Fruit fly (Drosophila melanogaster) whole organism, embryonic: ENCODE results near the gene haf.
A peak's percentile ranks its signal among the peaks of the same experiment; 100 is the strongest.

Experiments used
- Abd-B ChIP-seq: fragments of 200-800 bp; sonication (Bioruptor generic); optimal IDR thresholded peaks from 2 replicates; lab custom pipeline; 2018; ENCODE audit warnings: missing biosample characterization, mild to moderate bottlenecking, missing genetic modification characterization, moderate library complexity
- Bgb ChIP-seq: fragments of 200-800 bp; sonication (Bioruptor generic); IDR thresholded peaks from 2 replicates; pipeline ENCODE4 v1.3.6; 2022; ENCODE audit warnings: missing biosample characterization, missing genetic modification characterization; ENCODE audit not compliant: partially characterized antibody
- CG10462 ChIP-seq: fragments of 200-800 bp; sonication (Bioruptor generic); optimal IDR thresholded peaks from 2 replicates; lab custom pipeline; 2016; ENCODE audit warnings: missing biosample characterization, missing genetic modification characterization
- CG11247 ChIP-seq: fragments of 200-800 bp; sonication (Bioruptor generic); IDR thresholded peaks from 2 replicates; pipeline ENCODE4 v1.3.6; 2022; ENCODE audit warnings: missing biosample characterization, missing genetic modification characterization
- CG11398 ChIP-seq: fragments of 200-800 bp; sonication (Bioruptor generic); optimal IDR thresholded peaks from 2 replicates; lab custom pipeline; 2016; ENCODE audit warnings: missing biosample characterization, missing genetic modification characterization
- CG11696 ChIP-seq: fragments of 200-800 bp; sonication (Bioruptor generic); IDR thresholded peaks from 2 replicates; pipeline ENCODE4 v1.3.6; 2022; ENCODE audit warnings: missing biosample characterization, missing genetic modification characterization
- CG13775 ChIP-seq: fragments of 200-800 bp; sonication (Bioruptor generic); optimal IDR thresholded peaks from 3 replicates; lab custom pipeline; 2017; ENCODE audit warnings: missing biosample characterization, mild to moderate bottlenecking, missing genetic modification characterization
- CG14860 ChIP-seq: fragments of 200-800 bp; sonication (Bioruptor generic); IDR thresholded peaks from 3 replicates; pipeline ENCODE4 v1.3.6; 2022; ENCODE audit warnings: missing biosample characterization, missing genetic modification characterization; ENCODE audit not compliant: partially characterized antibody
- CG1529 ChIP-seq: fragments of 200-800 bp; sonication (Bioruptor generic); optimal IDR thresholded peaks from 3 replicates; lab custom pipeline; 2018; ENCODE audit warnings: missing biosample characterization, missing genetic modification characterization
- CG15514 ChIP-seq: fragments of 200-800 bp; sonication (Bioruptor generic); optimal IDR thresholded peaks from 3 replicates; lab custom pipeline; 2017; ENCODE audit warnings: missing biosample characterization, missing genetic modification characterization, mild to moderate bottlenecking, moderate library complexity, missing genetic modification reagents
- CG17385 ChIP-seq: fragments of 200-800 bp; sonication (Bioruptor generic); optimal IDR thresholded peaks from 3 replicates; lab custom pipeline; 2018; ENCODE audit warnings: missing biosample characterization, mild to moderate bottlenecking, missing genetic modification characterization
- CG1792 ChIP-seq: fragments of 200-800 bp; sonication (Bioruptor generic); optimal IDR thresholded peaks from 2 replicates; lab custom pipeline; 2016; ENCODE audit warnings: missing biosample characterization, missing genetic modification characterization
- CG2129 ChIP-seq: fragments of 200-800 bp; sonication (Bioruptor generic); IDR thresholded peaks from 2 replicates; pipeline ENCODE4 v1.3.6; 2022; ENCODE audit warnings: missing biosample characterization, missing genetic modification characterization; ENCODE audit not compliant: partially characterized antibody
- CG2712 ChIP-seq: fragments of 200-800 bp; optimal IDR thresholded peaks from 3 replicates; lab custom pipeline; 2019; ENCODE audit warnings: missing biosample characterization, mild to moderate bottlenecking, missing genetic modification characterization, moderate library complexity
- CG3065 ChIP-seq: fragments of 200-800 bp; sonication (Bioruptor generic); optimal IDR thresholded peaks from 2 replicates; lab custom pipeline; 2016; ENCODE audit warnings: missing biosample characterization, missing genetic modification characterization
- CG34422 ChIP-seq: fragments of 200-800 bp; sonication (Bioruptor generic); IDR thresholded peaks from 3 replicates; pipeline ENCODE4 v1.3.6; 2022; ENCODE audit warnings: missing biosample characterization, missing genetic modification characterization
- CG4360 ChIP-seq: fragments of 200-800 bp; sonication (Bioruptor generic); IDR thresholded peaks from 2 replicates; pipeline ENCODE4 v1.3.6; 2022; ENCODE audit warnings: missing biosample characterization, missing genetic modification characterization
- CG5953 ChIP-seq: fragments of 200-800 bp; sonication (Bioruptor generic); IDR thresholded peaks from 2 replicates; pipeline ENCODE4 v1.3.6; 2022; ENCODE audit warnings: missing biosample characterization, missing genetic modification characterization
- CG6272 ChIP-seq: fragments of 200-800 bp; sonication (Bioruptor generic); IDR thresholded peaks from 2 replicates; pipeline ENCODE4 v1.3.6; 2022; ENCODE audit warnings: missing biosample characterization, missing genetic modification characterization
- CG6683 ChIP-seq: fragments of 200-800 bp; sonication (Bioruptor generic); optimal IDR thresholded peaks from 2 replicates; lab custom pipeline; 2017; ENCODE audit warnings: missing biosample characterization, mild to moderate bottlenecking, missing genetic modification characterization, missing genetic modification reagents
- CG6765 ChIP-seq: fragments of 200-800 bp; sonication (Bioruptor generic); optimal IDR thresholded peaks from 3 replicates; lab custom pipeline; 2017; ENCODE audit warnings: missing biosample characterization, mild to moderate bottlenecking, missing genetic modification characterization
- CG6791 ChIP-seq: fragments of 200-800 bp; sonication (Bioruptor generic); IDR thresholded peaks from 3 replicates; pipeline ENCODE4 v1.3.6; 2022; ENCODE audit warnings: missing biosample characterization, missing genetic modification characterization; ENCODE audit not compliant: partially characterized antibody
- CG8359 ChIP-seq: fragments of 200-800 bp; sonication (Bioruptor generic); optimal IDR thresholded peaks from 2 replicates; lab custom pipeline; 2017; ENCODE audit warnings: missing biosample characterization, mild to moderate bottlenecking, missing genetic modification characterization, borderline replicate concordance
- CG8924 ChIP-seq: fragments of 200-800 bp; optimal IDR thresholded peaks from 3 replicates; lab custom pipeline; 2019; ENCODE audit warnings: missing biosample characterization, mild to moderate bottlenecking, missing genetic modification characterization, moderate library complexity
- CG9797 ChIP-seq: fragments of 200-800 bp; sonication (Bioruptor generic); optimal IDR thresholded peaks from 3 replicates; lab custom pipeline; 2018; ENCODE audit warnings: missing biosample characterization, mild to moderate bottlenecking, missing genetic modification characterization
- Camta ChIP-seq: fragments of 200-800 bp; sonication (Bioruptor generic); optimal IDR thresholded peaks from 2 replicates; lab custom pipeline; 2016; ENCODE audit warnings: missing biosample characterization, missing genetic modification characterization
- Dek ChIP-seq: fragments of 200-800 bp; sonication (Bioruptor generic); optimal IDR thresholded peaks from 3 replicates; lab custom pipeline; 2019; ENCODE audit warnings: missing biosample characterization, mild to moderate bottlenecking, missing genetic modification characterization, moderate library complexity
- ERR ChIP-seq: fragments of 200-800 bp; sonication (Bioruptor generic); optimal IDR thresholded peaks from 2 replicates; lab custom pipeline; 2016; ENCODE audit warnings: missing biosample characterization, missing genetic modification characterization
- HHEX ChIP-seq: fragments of 200-800 bp; sonication (Bioruptor generic); optimal IDR thresholded peaks from 3 replicates; lab custom pipeline; 2017; ENCODE audit warnings: missing biosample characterization, mild to moderate bottlenecking, missing genetic modification characterization, missing genetic modification reagents
- Hsf ChIP-seq: fragments of 200-800 bp; sonication (Bioruptor generic); optimal IDR thresholded peaks from 3 replicates; lab custom pipeline; 2016; ENCODE audit warnings: missing biosample characterization, missing genetic modification characterization
- Mrtf ChIP-seq: fragments of 200-800 bp; sonication (Bioruptor generic); IDR thresholded peaks from 3 replicates; pipeline ENCODE4 v1.3.6; 2022; ENCODE audit warnings: missing biosample characterization, missing genetic modification characterization
- Poxn ChIP-seq: fragments of 200-800 bp; sonication (Bioruptor generic); IDR thresholded peaks from 2 replicates; pipeline ENCODE4 v1.3.6; 2022; ENCODE audit warnings: missing biosample characterization, missing genetic modification characterization
- Rfx ChIP-seq: fragments of 200-800 bp; sonication (Bioruptor generic); IDR thresholded peaks from 2 replicates; pipeline ENCODE4 v1.3.6; 2022; ENCODE audit warnings: missing biosample characterization, missing genetic modification characterization
- Xrp1 ChIP-seq: fragments of 200-800 bp; sonication (Bioruptor generic); IDR thresholded peaks from 2 replicates; pipeline ENCODE4 v1.3.6; 2022; ENCODE audit warnings: missing biosample characterization, missing genetic modification characterization
- croc ChIP-seq: fragments of 200-800 bp; sonication (Bioruptor generic); conservative IDR thresholded peaks from 3 replicates; pipeline ENCODE4 v1.3.6; 2022; ENCODE audit warnings: missing biosample characterization, missing genetic modification characterization
- dpn ChIP-seq, 2 experiments: fragments of 200-800 bp; sonication (Bioruptor generic); optimal IDR thresholded peaks; 3 replicates each; lab custom pipeline; 2016; ENCODE audit warnings: missing biosample characterization in 2 of 2, missing genetic modification characterization in 2 of 2
- gcm ChIP-seq: fragments of 200-800 bp; sonication (Bioruptor generic); optimal IDR thresholded peaks from 2 replicates; lab custom pipeline; 2019; ENCODE audit warnings: missing biosample characterization, mild to moderate bottlenecking, missing genetic modification characterization, moderate library complexity
- gem ChIP-seq: fragments of 200-800 bp; sonication (Bioruptor generic); optimal IDR thresholded peaks from 2 replicates; lab custom pipeline; 2019; ENCODE audit warnings: missing biosample characterization, mild to moderate bottlenecking, missing genetic modification characterization, moderate library complexity
- hb ChIP-seq: fragments of 200-800 bp; sonication (Bioruptor generic); IDR thresholded peaks from 3 replicates; pipeline ENCODE4 v1.3.6; 2022; ENCODE audit warnings: missing biosample characterization, missing genetic modification characterization; ENCODE audit not compliant: partially characterized antibody
- kni ChIP-seq: fragments of 200-800 bp; sonication (Bioruptor generic); optimal IDR thresholded peaks from 3 replicates; lab custom pipeline; 2017; ENCODE audit warnings: mild to moderate bottlenecking, missing biosample characterization, missing genetic modification reagents, missing genetic modification characterization
- lola ChIP-seq, 3 experiments: fragments of >200 bp in 2 of 3; fragments of 200-800 bp in 1 of 3; sonication (Bioruptor generic) in 1 of 3; optimal IDR thresholded peaks; 2 replicates each; lab custom pipeline; 2017 to 2019; ENCODE audit warnings: missing biosample characterization in 3 of 3, missing genetic modification characterization in 3 of 3, mild to moderate bottlenecking in 1 of 3, moderate library complexity in 1 of 3
- mirr ChIP-seq: fragments of 200-800 bp; sonication (Bioruptor generic); optimal IDR thresholded peaks from 3 replicates; lab custom pipeline; 2018; ENCODE audit warnings: missing biosample characterization, mild to moderate bottlenecking, missing genetic modification characterization
- run ChIP-seq: fragments of 200-800 bp; sonication (Bioruptor generic); optimal IDR thresholded peaks from 3 replicates; lab custom pipeline; 2018; ENCODE audit warnings: missing biosample characterization, mild to moderate bottlenecking, missing genetic modification characterization
- schlank ChIP-seq: fragments of 200-800 bp; sonication (Bioruptor generic); optimal IDR thresholded peaks from 2 replicates; lab custom pipeline; 2018; ENCODE audit warnings: missing biosample characterization, mild to moderate bottlenecking, missing genetic modification characterization
- so ChIP-seq: fragments of 200-800 bp; sonication (Bioruptor generic); IDR thresholded peaks from 3 replicates; pipeline ENCODE4 v1.3.6; 2022; ENCODE audit warnings: missing biosample characterization, missing genetic modification characterization
- sug ChIP-seq: fragments of 200-800 bp; optimal IDR thresholded peaks from 2 replicates; lab custom pipeline; 2019; ENCODE audit warnings: missing biosample characterization, mild to moderate bottlenecking, missing genetic modification characterization, moderate library complexity
- trem ChIP-seq: fragments of 200-800 bp; optimal IDR thresholded peaks from 3 replicates; lab custom pipeline; 2019; ENCODE audit warnings: missing biosample characterization, mild to moderate bottlenecking, missing genetic modification characterization, moderate library complexity
- unpg ChIP-seq: fragments of 200-800 bp; sonication (Bioruptor generic); optimal IDR thresholded peaks from 3 replicates; lab custom pipeline; 2018; ENCODE audit warnings: missing biosample characterization, mild to moderate bottlenecking, missing genetic modification characterization, moderate library complexity
- zen2 ChIP-seq: fragments of 200-800 bp; sonication (Bioruptor generic); IDR thresholded peaks from 3 replicates; pipeline ENCODE4 v1.3.6; 2022; ENCODE audit warnings: missing biosample characterization, missing genetic modification characterization; ENCODE audit not compliant: partially characterized antibody
- zfh1 ChIP-seq: fragments of 200-800 bp; sonication (Bioruptor generic); IDR thresholded peaks from 3 replicates; pipeline ENCODE4 v1.3.6; 2022; ENCODE audit warnings: missing biosample characterization, missing genetic modification characterization

haf gene

dm6 chr2L:1615753-1616152, 60.8 kb downstream of the haf start (continued):
- TF ChIP-seq mirr (no peak), CG2129 (GFP tag; lab: Robert Waterston, UW) (no peak), CG15514 (GFP tag; lab: Kevin White, UChicago) (peak; percentile 68), zen2 (GFP tag; lab: Robert Waterston, UW) (no peak), CG10462 (GFP tag; lab: Kevin White, UChicago) (peak; percentile 5), gem (tag; lab: Kevin White, UChicago) (peak; percentile 74), CG11247 (GFP tag; lab: Robert Waterston, UW) (peak; percentile 42; the same call in 1 of the 2 replicates), CG14860 (GFP tag; lab: Robert Waterston, UW) (no peak), sug (tag; lab: Kevin White, UChicago) (no peak), Camta (GFP tag; lab: Kevin White, UChicago) (peak; percentile 29), schlank (tag; lab: Kevin White, UChicago) (no peak), zfh1 (GFP tag; lab: Robert Waterston, UW) (peak; percentile 66), CG6272 (GFP tag; lab: Robert Waterston, UW) (no peak), croc (GFP tag; lab: Robert Waterston, UW) (peak; percentile 50; the same call in 2 of the 3 replicates), Rfx (GFP tag; lab: Robert Waterston, UW) (peak; percentile 73), trem (tag; lab: Kevin White, UChicago) (peak; percentile 41), so (GFP tag; lab: Robert Waterston, UW) (no peak), CG6791 (GFP tag; lab: Robert Waterston, UW) (no peak), HHEX (peak; percentile 67), dpn (GFP tag; optimal IDR thresholded peaks at IDR 0.05; lab: Kevin White, UChicago) (peak; percentile 54 to 64), ERR (GFP tag; lab: Kevin White, UChicago) (peak; percentile 21), CG13775 (GFP tag; lab: Kevin White, UChicago) (peak; percentile 16), CG4360 (GFP tag; lab: Robert Waterston, UW) (peak; percentile 68), CG8359 (GFP tag; lab: Kevin White, UChicago) (no peak), unpg (GFP tag; lab: Kevin White, UChicago) (peak; percentile 70), Poxn (GFP tag; lab: Robert Waterston, UW) (peak; percentile 49), CG1529 (GFP tag; lab: Kevin White, UChicago) (peak; percentile 60), CG8924 (tag; lab: Kevin White, UChicago) (peak; percentile 74), Hsf (peak; percentile 40), CG17385 (peak; percentile 52), CG1792 (no peak), Bgb (no peak), CG9797 (no peak), Mrtf (GFP tag; lab: Robert Waterston, UW) (peak; percentile 60; the same call in 1 of the 3 replicates), run (peak; percentile 15), CG6765 (GFP tag; lab: Kevin White, UChicago) (peak; percentile 18), CG2712 (tag; lab: Kevin White, UChicago) (peak; percentile 73), Xrp1 (GFP tag; lab: Robert Waterston, UW) (peak; percentile 73), Abd-B (GFP tag; lab: Kevin White, UChicago) (peak; percentile 20), CG11696 (GFP tag; lab: Robert Waterston, UW) (peak; percentile 49), CG11398 (no peak), CG34422 (peak; percentile 73), Dek (tag; lab: Kevin White, UChicago) (peak; percentile 46), kni (GFP tag; lab: Kevin White, UChicago) (no peak), CG3065 (no peak), gcm (GFP tag; lab: Kevin White, UChicago) (peak; percentile 17), CG5953 (GFP tag; lab: Robert Waterston, UW) (no peak; the same call in 1 of the 2 replicates), lola (GFP tag; optimal IDR thresholded peaks at IDR 0.05; lab: Kevin White, UChicago) (peak in 1 of 3 experiments; percentile 21), hb (GFP tag; lab: Robert Waterston, UW) (no peak), CG6683 (peak; percentile 71)
